Fruit fly (Drosophila melanogaster) whole organism, prepupa: ENCODE results near the gene mRpS24.
A peak's percentile ranks its signal among the peaks of the same experiment; 100 is the strongest.

Experiments
- Blimp-1 ChIP-seq: fragments of 200-800 bp; sonication (Bioruptor generic); optimal IDR thresholded peaks from 3 replicates; lab custom pipeline; 2017; ENCODE audit warnings: missing biosample characterization, missing genetic modification characterization, mild to moderate bottlenecking, moderate library complexity, missing genetic modification reagents
- CG10669 ChIP-seq: fragments of 200-800 bp; sonication (Bioruptor generic); optimal IDR thresholded peaks from 3 replicates; lab custom pipeline; 2018; ENCODE audit warnings: missing biosample characterization, mild to moderate bottlenecking, missing genetic modification characterization, moderate library complexity
- CG11294 ChIP-seq: fragments of 200-800 bp; sonication (Bioruptor generic); IDR thresholded peaks from 2 replicates; pipeline ENCODE4 v1.3.6; 2022; ENCODE audit warnings: missing biosample characterization, missing genetic modification characterization
- CG11762 ChIP-seq: fragments of 200-800 bp; sonication (Bioruptor generic); optimal IDR thresholded peaks from 3 replicates; lab custom pipeline; 2016; ENCODE audit warnings: missing biosample characterization, missing genetic modification characterization; ENCODE audit not compliant: insufficient read depth
- CG11902 ChIP-seq: fragments of 200-800 bp; sonication (Bioruptor generic); optimal IDR thresholded peaks from 3 replicates; lab custom pipeline; 2016; ENCODE audit warnings: missing biosample characterization, missing genetic modification characterization
- CG15336 ChIP-seq: fragments of 200-800 bp; sonication (Bioruptor generic); IDR thresholded peaks from 2 replicates; pipeline ENCODE4 v1.3.6; 2022; ENCODE audit warnings: missing biosample characterization, missing genetic modification characterization
- CG1621 ChIP-seq: fragments of 200-800 bp; sonication (Bioruptor generic); optimal IDR thresholded peaks from 3 replicates; lab custom pipeline; 2018; ENCODE audit warnings: missing biosample characterization, mild to moderate bottlenecking, missing genetic modification characterization
- CG16779 ChIP-seq: fragments of 200-800 bp; sonication (Bioruptor generic); optimal IDR thresholded peaks from 3 replicates; lab custom pipeline; 2017; ENCODE audit warnings: missing biosample characterization, mild to moderate bottlenecking, missing genetic modification characterization
- CG3032 ChIP-seq: fragments of 200-800 bp; optimal IDR thresholded peaks from 2 replicates; lab custom pipeline; 2019; ENCODE audit warnings: missing biosample characterization, mild to moderate bottlenecking, missing genetic modification characterization, moderate library complexity
- CG31627 ChIP-seq: fragments of 200-800 bp; sonication (Bioruptor generic); optimal IDR thresholded peaks from 3 replicates; lab custom pipeline; 2016; ENCODE audit warnings: missing biosample characterization, missing genetic modification characterization
- CG32006 ChIP-seq: fragments of 200-800 bp; sonication (Bioruptor generic); optimal IDR thresholded peaks from 3 replicates; lab custom pipeline; 2017; ENCODE audit warnings: missing biosample characterization, mild to moderate bottlenecking, missing genetic modification characterization
- CG34406 ChIP-seq: fragments of 200-800 bp; sonication (Bioruptor generic); optimal IDR thresholded peaks from 3 replicates; lab custom pipeline; 2016; ENCODE audit warnings: missing biosample characterization, missing genetic modification characterization
- CG3919 ChIP-seq: fragments of 200-800 bp; sonication (Bioruptor generic); optimal IDR thresholded peaks from 3 replicates; lab custom pipeline; 2016; ENCODE audit warnings: missing biosample characterization, missing genetic modification characterization
- CG4318 ChIP-seq: fragments of 200-800 bp; sonication (Bioruptor generic); optimal IDR thresholded peaks from 3 replicates; lab custom pipeline; 2017; ENCODE audit warnings: missing biosample characterization, mild to moderate bottlenecking, missing genetic modification characterization
- CG6163 ChIP-seq: fragments of 200-800 bp; sonication (Bioruptor generic); IDR thresholded peaks from 3 replicates; pipeline ENCODE4 v1.3.6; 2022; ENCODE audit warnings: missing biosample characterization, missing genetic modification characterization
- CG6276 ChIP-seq: fragments of 200-800 bp; sonication (Bioruptor generic); optimal IDR thresholded peaks from 2 replicates; lab custom pipeline; 2017; ENCODE audit warnings: missing biosample characterization, mild to moderate bottlenecking, missing genetic modification characterization
- CG6808 ChIP-seq: fragments of 200-800 bp; sonication (Bioruptor generic); optimal IDR thresholded peaks from 3 replicates; lab custom pipeline; 2017; ENCODE audit warnings: missing biosample characterization, missing genetic modification characterization, mild to moderate bottlenecking, moderate library complexity, missing genetic modification reagents
- CG6854 ChIP-seq: fragments of 200-800 bp; sonication (Bioruptor generic); optimal IDR thresholded peaks from 2 replicates; lab custom pipeline; 2017; ENCODE audit warnings: missing biosample characterization, mild to moderate bottlenecking, missing genetic modification characterization
- CG7368 ChIP-seq: fragments of 200-800 bp; sonication (Bioruptor generic); optimal IDR thresholded peaks from 3 replicates; lab custom pipeline; 2016; ENCODE audit warnings: missing biosample characterization, missing genetic modification characterization
- CG8119 ChIP-seq: fragments of 200-800 bp; sonication (Bioruptor generic); IDR thresholded peaks from 3 replicates; pipeline ENCODE4 v1.3.6; 2022; ENCODE audit warnings: missing biosample characterization, missing genetic modification characterization
- Eip75B ChIP-seq: fragments of 200-800 bp; sonication (Bioruptor generic); optimal IDR thresholded peaks from 3 replicates; lab custom pipeline; 2016; ENCODE audit warnings: missing biosample characterization, missing genetic modification characterization
- Eip93F ChIP-seq: fragments of 200-800 bp; sonication (Bioruptor generic); optimal IDR thresholded peaks from 2 replicates; lab custom pipeline; 2016; ENCODE audit warnings: missing biosample characterization, mild to moderate bottlenecking, missing genetic modification characterization
- Ets21C ChIP-seq: fragments of 200-800 bp; sonication (Bioruptor generic); optimal IDR thresholded peaks from 3 replicates; lab custom pipeline; 2016; ENCODE audit warnings: missing biosample characterization, missing genetic modification characterization
- Ets96B ChIP-seq: fragments of 200-800 bp; optimal IDR thresholded peaks from 2 replicates; lab custom pipeline; 2019; ENCODE audit warnings: missing biosample characterization, mild to moderate bottlenecking, missing genetic modification characterization, moderate library complexity
- Gug ChIP-seq: fragments of 200-800 bp; sonication (Bioruptor generic); IDR thresholded peaks from 2 replicates; pipeline ENCODE4 v1.3.6; 2022; ENCODE audit warnings: missing biosample characterization, missing genetic modification characterization
- Hr38 ChIP-seq: sonication (Bioruptor generic); optimal IDR thresholded peaks from 2 replicates; lab custom pipeline; 2016; ENCODE audit warnings: missing biosample characterization, missing genetic modification characterization
- Hr39 ChIP-seq: fragments of 200-800 bp; sonication (Bioruptor generic); optimal IDR thresholded peaks from 2 replicates; lab custom pipeline; 2016; ENCODE audit warnings: missing biosample characterization, missing genetic modification characterization
- Hr4 ChIP-seq: fragments of 200-800 bp; sonication (Bioruptor generic); optimal IDR thresholded peaks from 3 replicates; lab custom pipeline; 2016; ENCODE audit warnings: missing biosample characterization, missing genetic modification characterization
- Lpt ChIP-seq: fragments of 200-800 bp; sonication (Bioruptor generic); optimal IDR thresholded peaks from 3 replicates; lab custom pipeline; 2016; ENCODE audit warnings: missing biosample characterization, missing genetic modification characterization
- OdsH ChIP-seq: fragments of 200-800 bp; sonication (Bioruptor generic); optimal IDR thresholded peaks from 3 replicates; lab custom pipeline; 2016; ENCODE audit warnings: missing biosample characterization, missing genetic modification characterization
- Sox102F ChIP-seq: fragments of 200-800 bp; sonication (Bioruptor generic); optimal IDR thresholded peaks from 2 replicates; lab custom pipeline; 2016; ENCODE audit warnings: missing biosample characterization, mild to moderate bottlenecking, missing genetic modification characterization
- Sox14 ChIP-seq: fragments of 200-800 bp; sonication (Bioruptor generic); optimal IDR thresholded peaks from 3 replicates; lab custom pipeline; 2016; ENCODE audit warnings: missing biosample characterization, missing genetic modification characterization
- Sox15 ChIP-seq: fragments of 200-800 bp; sonication (Bioruptor generic); optimal IDR thresholded peaks from 3 replicates; lab custom pipeline; 2016; ENCODE audit warnings: missing biosample characterization, missing genetic modification characterization
- acj6 ChIP-seq: fragments of 200-800 bp; sonication (Bioruptor generic); optimal IDR thresholded peaks from 3 replicates; lab custom pipeline; 2016; ENCODE audit warnings: missing biosample characterization, missing genetic modification characterization
- cyc ChIP-seq: fragments of 200-800 bp; sonication (Bioruptor generic); optimal IDR thresholded peaks from 3 replicates; lab custom pipeline; 2016; ENCODE audit warnings: missing biosample characterization, missing genetic modification characterization
- dac ChIP-seq: fragments of 200-800 bp; sonication (Bioruptor generic); optimal IDR thresholded peaks from 2 replicates; lab custom pipeline; 2017; ENCODE audit warnings: missing biosample characterization, mild to moderate bottlenecking, missing genetic modification characterization
- dsx ChIP-seq: fragments of 200-800 bp; optimal IDR thresholded peaks from 3 replicates; lab custom pipeline; 2019; ENCODE audit warnings: missing biosample characterization, mild to moderate bottlenecking, missing genetic modification characterization, moderate library complexity; ENCODE audit not compliant: poor library complexity, severe bottlenecking
- eg ChIP-seq: fragments of 200-800 bp; sonication (Bioruptor generic); IDR thresholded peaks from 3 replicates; pipeline ENCODE4 v1.3.6; 2022; ENCODE audit warnings: missing biosample characterization, missing genetic modification characterization
- esn ChIP-seq: fragments of 200-800 bp; sonication (Bioruptor generic); optimal IDR thresholded peaks from 2 replicates; lab custom pipeline; 2016; ENCODE audit warnings: missing biosample characterization, mild to moderate bottlenecking, missing genetic modification characterization, moderate library complexity
- fkh ChIP-seq: fragments of 200-800 bp; sonication (Bioruptor generic); optimal IDR thresholded peaks from 3 replicates; lab custom pipeline; 2017; ENCODE audit warnings: missing biosample characterization, mild to moderate bottlenecking, missing genetic modification characterization, moderate library complexity
- lz ChIP-seq: fragments of 200-800 bp; sonication (Bioruptor generic); optimal IDR thresholded peaks from 3 replicates; lab custom pipeline; 2016; ENCODE audit warnings: missing biosample characterization, missing genetic modification characterization
- net ChIP-seq: fragments of 200-800 bp; sonication (Bioruptor generic); optimal IDR thresholded peaks from 3 replicates; lab custom pipeline; 2016; ENCODE audit warnings: missing biosample characterization, missing genetic modification characterization
- pdm3 ChIP-seq: fragments of 200-800 bp; sonication (Bioruptor generic); optimal IDR thresholded peaks from 3 replicates; lab custom pipeline; 2016; ENCODE audit warnings: missing biosample characterization, missing genetic modification characterization
- ss ChIP-seq, 2 experiments: fragments of 200-800 bp; sonication (Bioruptor generic); optimal IDR thresholded peaks; 2 replicates in 1 of 2; 3 replicates in 1 of 2; lab custom pipeline; 2017 to 2018; ENCODE audit warnings: mild to moderate bottlenecking in 2 of 2, missing biosample characterization in 2 of 2, missing genetic modification characterization in 2 of 2, moderate library complexity in 1 of 2
- svp ChIP-seq: fragments of 200-800 bp; sonication (Bioruptor generic); peaks from one replicate; lab custom pipeline; 2016; ENCODE audit warnings: missing biosample characterization, missing genetic modification characterization
- topi ChIP-seq: fragments of 200-800 bp; sonication (Bioruptor generic); optimal IDR thresholded peaks from 3 replicates; lab custom pipeline; 2016; ENCODE audit warnings: missing biosample characterization, missing genetic modification characterization

mRpS24 gene

DNA sequence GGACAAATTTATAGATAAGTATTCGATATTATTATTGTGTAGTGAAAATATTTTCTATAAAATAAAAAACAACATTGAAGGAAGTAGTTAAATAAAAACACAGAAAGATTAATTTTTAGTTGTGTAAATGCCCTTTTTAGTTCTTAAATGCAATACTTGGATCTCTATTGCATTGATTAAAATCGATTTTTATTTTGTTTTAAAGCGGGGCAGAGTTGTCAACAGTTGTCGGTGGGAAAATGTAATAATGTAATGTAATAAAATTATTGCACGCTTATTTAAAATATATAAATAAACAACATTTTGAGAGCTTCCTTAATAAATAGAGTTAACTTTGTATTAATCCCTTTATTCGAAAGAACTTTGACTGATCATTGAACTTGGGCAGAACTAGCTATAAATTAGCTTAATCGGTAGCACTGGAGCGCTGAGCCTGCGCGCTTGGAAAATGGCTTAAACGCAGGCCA lies 244 bp upstream of the mRpS24 start, which contains the start of gene Apc2 (continued):
- TF ChIP-seq topi (GFP tag; lab: Kevin White, UChicago): peak; percentile 60
- TF ChIP-seq OdsH (GFP tag; lab: Kevin White, UChicago): peak; percentile 70
- peak; percentile 63 for TF ChIP-seq pdm3 (GFP tag; lab: Kevin White, UChicago)
- TF ChIP-seq acj6 (GFP tag; lab: Kevin White, UChicago): peak; percentile 60
- peak; percentile 71 for TF ChIP-seq CG6163
- peak; percentile 74 for TF ChIP-seq Hr4
- peak; percentile 56 for TF ChIP-seq CG15336 (GFP tag; lab: Robert Waterston, UW)
- TF ChIP-seq Sox102F (GFP tag; lab: Kevin White, UChicago): no peak
- peak; percentile 75 for TF ChIP-seq esn (GFP tag; lab: Kevin White, UChicago)
- TF ChIP-seq svp (GFP tag; lab: Kevin White, UChicago): no peak
- peak; percentile 36 for TF ChIP-seq Lpt
- no peak for TF ChIP-seq CG11762 (GFP tag; lab: Kevin White, UChicago)
- TF ChIP-seq CG8119 (GFP tag; lab: Robert Waterston, UW): no peak

DNA sequence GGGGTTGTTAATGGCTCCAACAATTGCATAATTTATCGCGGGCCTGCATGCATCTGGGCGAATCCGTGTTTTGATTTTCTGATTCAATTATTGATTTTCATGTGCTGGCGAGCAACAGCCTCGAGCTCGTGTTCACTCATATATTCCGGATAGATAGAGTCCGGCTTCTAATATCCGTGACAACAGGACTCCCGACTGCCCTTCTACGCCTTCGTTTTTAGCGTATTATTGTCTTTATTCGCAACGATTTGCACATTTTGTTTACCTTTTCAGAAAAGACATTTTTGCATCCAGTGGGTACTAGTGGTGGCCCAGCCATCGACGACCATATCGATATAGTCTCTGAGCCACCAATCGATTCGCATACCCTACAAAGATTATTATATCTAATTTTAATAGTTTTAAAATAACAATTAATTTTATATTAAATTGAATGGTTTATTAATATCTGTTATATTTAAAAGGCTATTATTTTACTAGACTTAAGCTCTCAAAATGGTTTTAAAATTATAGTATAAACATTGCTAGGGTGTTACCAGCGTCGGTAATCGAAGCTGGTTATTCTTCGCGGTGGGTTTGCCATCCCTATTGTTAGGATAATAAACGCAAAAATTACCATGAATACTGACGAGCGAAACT lies 2.1 kb downstream of the mRpS24 start, which contains the start of the genes Myo95E and TBC1d7:
TSS of gene Myo95E (minus strand) at position 326 of the 639 bp plus-strand sequence.
TSS of gene TBC1d7 (plus strand) at position 555 of the 639 bp plus-strand sequence.
- TF ChIP-seq Ets21C (peak; percentile 70), CG15336 (GFP tag; lab: Robert Waterston, UW) (peak; percentile 92), Ets96B (tag; lab: Kevin White, UChicago) (peak; percentile 93), CG6163 (peak; percentile 93), svp (GFP tag; lab: Kevin White, UChicago) (no peak), Hr38 (GFP tag; lab: Kevin White, UChicago) (no peak), Blimp-1 (GFP tag; lab: Kevin White, UChicago) (no peak), Sox14 (GFP tag; lab: Kevin White, UChicago) (no peak), Eip93F (GFP tag; lab: Kevin White, UChicago) (peak; percentile 73), CG7368 (GFP tag; lab: Kevin White, UChicago) (peak; percentile 81), CG1621 (tag; lab: Kevin White, UChicago) (no peak), net (peak; percentile 84), CG6808 (no peak), CG3919 (GFP tag; lab: Kevin White, UChicago) (peak; percentile 90), acj6 (GFP tag; lab: Kevin White, UChicago) (peak; percentile 89), ss (GFP tag; optimal IDR thresholded peaks at IDR 0.05; lab: Kevin White, UChicago) (peak in 1 of 2 experiments; percentile 86), CG6276 (GFP tag; lab: Kevin White, UChicago) (no peak), Eip75B (GFP tag; lab: Kevin White, UChicago) (no peak), CG3032 (tag; lab: Kevin White, UChicago) (peak; percentile 92), Sox102F (GFP tag; lab: Kevin White, UChicago) (no peak), pdm3 (GFP tag; lab: Kevin White, UChicago) (no peak), eg (peak; percentile 97), fkh (GFP tag; lab: Kevin White, UChicago) (no peak), Lpt (peak; percentile 82), lz (GFP tag; lab: Kevin White, UChicago) (peak; percentile 87), CG11294 (GFP tag; lab: Robert Waterston, UW) (peak; percentile 94), CG32006 (GFP tag; lab: Kevin White, UChicago) (peak; percentile 91), esn (GFP tag; lab: Kevin White, UChicago) (peak; percentile 89), CG31627 (GFP tag; lab: Kevin White, UChicago) (peak; percentile 76), Gug (peak; percentile 89), CG34406 (GFP tag; lab: Kevin White, UChicago) (peak; percentile 92), Hr39 (GFP tag; lab: Kevin White, UChicago) (peak; percentile 72), cyc (peak; percentile 83), Hr4 (peak; percentile 85), Sox15 (GFP tag; lab: Kevin White, UChicago) (peak; percentile 80), CG11902 (GFP tag; lab: Kevin White, UChicago) (peak; percentile 90), dsx (GFP tag; lab: Kevin White, UChicago) (peak; percentile 92), CG6854 (peak; percentile 39), CG11762 (GFP tag; lab: Kevin White, UChicago) (peak; percentile 75), dac (GFP tag; lab: Kevin White, UChicago) (peak; percentile 79), topi (GFP tag; lab: Kevin White, UChicago) (peak; percentile 87), CG10669 (GFP tag; lab: Kevin White, UChicago) (peak; percentile 89), CG4318 (GFP tag; lab: Kevin White, UChicago) (peak; percentile 80), CG16779 (tag; lab: Kevin White, UChicago) (peak; percentile 74)
